Worm (Caenorhabditis elegans) whole organism, L1 larva: ENCODE measurements around the gene sel-7.

Source experiments
- ama-1 ChIP-seq: fragments of 150-350 bp; optimal IDR thresholded peaks from 2 replicates; lab custom pipeline; 2014
- ceh-63 ChIP-seq: fragments of 200-800 bp; sonication (Bioruptor generic); optimal IDR thresholded peaks from 2 replicates; lab custom pipeline; 2018; ENCODE audit warnings: mild to moderate bottlenecking, missing genetic modification characterization, missing compliant biosample characterization
- ceh-90 ChIP-seq: sonication (generic microtip); optimal IDR thresholded peaks from 2 replicates; lab custom pipeline; 2016; ENCODE audit warnings: missing genetic modification characterization, missing compliant biosample characterization
- efl-3 ChIP-seq: fragments of 200-800 bp; sonication (Bioruptor generic); optimal IDR thresholded peaks from 2 replicates; lab custom pipeline; 2018; ENCODE audit warnings: mild to moderate bottlenecking, missing genetic modification characterization, missing compliant biosample characterization
- mep-1 ChIP-seq: fragments of 150-350 bp; optimal IDR thresholded peaks from 2 replicates; lab custom pipeline; 2014; ENCODE audit warnings: missing biosample characterization, missing genetic modification characterization

- TF ChIP-seq mep-1 = no peak
- TF ChIP-seq efl-3 (GFP tag; lab: Kevin White, UChicago) = no peak
- TF ChIP-seq ama-1 (lab: Kevin White, UChicago) = no peak
- TF ChIP-seq ceh-90 (tag; lab: Kevin White, UChicago) = no peak
- TF ChIP-seq ceh-63 = no peak
Measured at ce11 chrX:14339723-14340122, 558 bp downstream of the sel-7 start.
